Fruit fly (Drosophila melanogaster) whole organism, wandering third instar larva: Measurements from ENCODE around the gene SREBP.

Experiments used
- Dfd ChIP-seq: fragments of >200 bp; optimal IDR thresholded peaks from 2 replicates; lab custom pipeline; 2017; ENCODE audit warnings: missing biosample characterization, missing genetic modification characterization
- Hr83 ChIP-seq: fragments of 200-300 bp; sonication (Bioruptor generic); optimal IDR thresholded peaks from 2 replicates; lab custom pipeline; 2016; ENCODE audit warnings: missing biosample characterization, mild to moderate bottlenecking, missing genetic modification characterization, moderate library complexity; ENCODE audit not compliant: poor library complexity, severe bottlenecking
- brk ChIP-seq: fragments of 200-800 bp; sonication (Bioruptor generic); optimal IDR thresholded peaks from 2 replicates; lab custom pipeline; 2016; ENCODE audit warnings: missing biosample characterization, mild to moderate bottlenecking, missing genetic modification characterization
- dsf ChIP-seq: sonication (Bioruptor generic); optimal IDR thresholded peaks from 2 replicates; lab custom pipeline; 2016; ENCODE audit warnings: missing biosample characterization, missing genetic modification characterization, borderline replicate concordance
- h ChIP-seq: fragments of 200-800 bp; sonication (Bioruptor generic); optimal IDR thresholded peaks from 3 replicates; lab custom pipeline; 2016; ENCODE audit warnings: missing biosample characterization, mild to moderate bottlenecking, missing genetic modification characterization
- pan ChIP-seq: fragments of >200 bp; optimal IDR thresholded peaks from 2 replicates; lab custom pipeline; 2017
- sage ChIP-seq: fragments of 200-800 bp; sonication (Bioruptor generic); optimal IDR thresholded peaks from 2 replicates; lab custom pipeline; 2016; ENCODE audit warnings: missing biosample characterization, mild to moderate bottlenecking, missing genetic modification characterization
- usp ChIP-seq: fragments of >200 bp; optimal IDR thresholded peaks from 2 replicates; lab custom pipeline; 2017; ENCODE audit warnings: missing biosample characterization, missing genetic modification characterization

- TF ChIP-seq sage (GFP tag; lab: Kevin White, UChicago) (no peak), pan (lab: Kevin White, UChicago) (no peak), Dfd (no peak), h (GFP tag; lab: Kevin White, UChicago) (no peak), usp (no peak), Hr83 (GFP tag; lab: Kevin White, UChicago) (peak; percentile 24), brk (GFP tag; lab: Kevin White, UChicago) (no peak), dsf (no peak)
Measured at dm6 chr3L:19845047-19845906, 51.5 kb downstream of the SREBP start, which contains the start of gene Papss.
